Worm (Caenorhabditis elegans): ENCODE results near the gene dpy-10.

dpy-10 gene

DNA sequence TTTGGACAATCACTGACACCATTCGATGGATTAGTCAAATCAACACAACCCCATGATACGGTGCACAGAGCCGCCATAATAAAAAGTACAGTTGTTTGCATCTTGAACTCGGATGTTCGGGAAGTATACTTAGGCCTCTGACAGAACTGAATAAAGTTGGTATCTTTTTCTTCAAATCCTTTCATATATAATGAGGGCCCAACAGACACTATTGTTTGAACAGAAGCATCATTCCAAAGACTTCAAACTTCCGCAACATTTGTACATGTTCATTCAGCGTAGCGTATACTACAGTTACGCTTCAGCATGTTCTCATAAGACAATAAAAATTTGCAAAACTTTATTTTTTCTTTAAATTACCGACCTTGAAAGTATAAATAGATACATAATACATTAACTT lies 40.0 kb upstream of the dpy-10 start, which contains the start of gene F41G3.19:
Gene F41G3.19, minus strand, starts transcription at position 101 of the 400 bp plus-strand sequence.
- no peak for TF ChIP-seq nhr-2 (tag; optimal IDR thresholded peaks at IDR 0.05)
- TF ChIP-seq sem-2 (GFP tag; optimal IDR thresholded peaks at IDR 0.05): no peak
- no peak for TF ChIP-seq unc-39 (tag; optimal IDR thresholded peaks at IDR 0.05)
- no peak for TF ChIP-seq tbx-8 (GFP tag; optimal IDR thresholded peaks at IDR 0.05)
- no peak for TF ChIP-seq pha-4 (tag; optimal IDR thresholded peaks at IDR 0.05)

DNA sequence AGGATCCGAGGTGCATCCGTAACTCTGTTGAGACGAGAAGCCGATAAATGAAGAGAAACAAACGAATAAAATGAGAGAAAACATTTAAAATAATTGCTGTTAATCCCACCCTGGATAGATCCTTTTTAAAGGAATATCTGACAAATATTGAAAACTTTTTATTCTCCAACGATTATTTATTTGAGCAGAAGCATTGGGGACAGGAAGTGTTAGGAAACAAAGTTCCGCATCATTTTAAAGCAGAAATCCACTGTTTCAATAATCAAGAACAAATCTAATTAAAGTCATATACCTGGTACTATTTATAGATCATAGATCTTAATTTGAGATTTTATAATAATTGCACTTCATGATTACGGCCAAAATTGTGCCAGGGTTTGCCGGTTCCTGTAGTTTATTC lies 38.9 kb upstream of the dpy-10 start, which contains the start of gene F41G3.20:
Gene F41G3.20, minus strand, starts transcription at position 101 of the 400 bp plus-strand sequence.
- TF ChIP-seq zip-8 (tag; optimal IDR thresholded peaks at IDR 0.05) (no peak), snpc-4 (tag; optimal IDR thresholded peaks at IDR 0.05) (no peak), tbx-8 (GFP tag; optimal IDR thresholded peaks at IDR 0.05) (no peak), lin-13 (tag; optimal IDR thresholded peaks at IDR 0.05) (no peak), mep-1 (tag; optimal IDR thresholded peaks at IDR 0.05) (no peak), bed-3 (GFP tag; optimal IDR thresholded peaks at IDR 0.05) (no peak), flh-1 (GFP tag; optimal IDR thresholded peaks at IDR 0.05) (no peak), sptf-1 (tag; optimal IDR thresholded peaks at IDR 0.05) (no peak), hlh-1 (tag; optimal IDR thresholded peaks at IDR 0.05) (no peak), ceh-43 (GFP tag; optimal IDR thresholded peaks at IDR 0.05) (no peak), elt-3 (tag; optimal IDR thresholded peaks at IDR 0.05) (no peak), unc-120 (tag; optimal IDR thresholded peaks at IDR 0.05; ENCODE audit: poor library complexity, severe bottlenecking) (no peak), ceh-39 (tag; optimal IDR thresholded peaks at IDR 0.05) (no peak), elt-1 (tag; optimal IDR thresholded peaks at IDR 0.05; ENCODE audit: borderline replicate concordance, insufficient read depth) (no peak), lsy-2 (tag; optimal IDR thresholded peaks at IDR 0.05) (no peak), ceh-83 (GFP tag; optimal IDR thresholded peaks at IDR 0.05) (no peak), nhr-237 (tag; optimal IDR thresholded peaks at IDR 0.05) (no peak)

DNA sequence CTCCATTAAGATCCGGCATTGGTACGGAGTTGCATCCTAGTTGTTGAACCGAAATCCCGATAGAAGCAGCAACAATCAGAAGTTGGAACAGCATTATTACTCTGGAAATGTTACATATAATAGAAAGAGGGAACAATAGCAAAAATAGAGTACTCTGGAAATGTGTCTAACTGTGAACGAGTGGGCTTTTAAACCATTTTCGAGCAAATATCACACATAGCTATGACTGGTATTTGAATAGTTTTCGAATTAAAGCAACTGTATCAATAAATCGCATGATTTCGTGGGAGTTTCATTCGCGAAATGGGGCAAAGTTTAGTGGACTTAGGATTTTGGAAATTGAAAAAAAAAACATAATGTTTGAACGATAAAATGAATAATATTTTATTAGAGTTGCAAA lies 37.4 kb upstream of the dpy-10 start, which contains the start of gene F41G3.10:
Gene F41G3.10, minus strand, starts transcription at position 101 of the 400 bp plus-strand sequence.
- TF ChIP-seq snpc-4 (tag; optimal IDR thresholded peaks at IDR 0.05) (no peak), lsy-2 (tag; optimal IDR thresholded peaks at IDR 0.05) (no peak), mls-2 (tag; optimal IDR thresholded peaks at IDR 0.05) (no peak)

DNA sequence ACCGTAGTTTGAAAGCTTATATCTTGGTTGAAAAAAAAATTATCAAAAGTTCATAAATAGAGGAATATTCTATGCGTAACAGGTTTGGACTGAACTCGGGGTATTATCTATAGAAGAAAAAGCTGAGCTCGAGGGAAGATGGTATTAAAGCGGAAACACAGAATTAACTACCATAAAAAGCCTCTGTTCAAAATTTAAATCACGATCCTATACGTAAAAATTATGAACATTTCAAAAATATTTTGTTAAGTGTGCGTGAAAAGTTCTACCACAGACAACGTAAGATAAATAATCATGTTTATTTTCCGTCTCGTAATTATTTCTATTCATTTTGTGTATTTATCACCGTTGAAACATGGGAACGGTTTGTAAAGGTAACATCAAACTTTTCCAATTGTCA lies 34.4 kb upstream of the dpy-10 start, which contains the start of gene F41G3.5:
Gene F41G3.5, plus strand, starts transcription at position 301 of the 400 bp plus-strand sequence.
- TF ChIP-seq M03D4.4 (tag; optimal IDR thresholded peaks at IDR 0.05): no peak
- TF ChIP-seq nhr-2 (tag; optimal IDR thresholded peaks at IDR 0.05): no peak
- TF ChIP-seq lin-32 (GFP tag; optimal IDR thresholded peaks at IDR 0.05): no peak
- TF ChIP-seq nhr-28 (tag; optimal IDR thresholded peaks at IDR 0.05): no peak
- TF ChIP-seq mep-1 (tag; optimal IDR thresholded peaks at IDR 0.05): no peak
- TF ChIP-seq elt-1 (tag; optimal IDR thresholded peaks at IDR 0.05; ENCODE audit: borderline replicate concordance, insufficient read depth): no peak
- TF ChIP-seq mls-2 (tag; optimal IDR thresholded peaks at IDR 0.05): no peak
- TF ChIP-seq ceh-43 (GFP tag; optimal IDR thresholded peaks at IDR 0.05): no peak
- no peak for TF ChIP-seq nhr-237 (tag; optimal IDR thresholded peaks at IDR 0.05)
- no peak for TF ChIP-seq sem-2 (GFP tag; optimal IDR thresholded peaks at IDR 0.05)
- TF ChIP-seq unc-39 (tag; optimal IDR thresholded peaks at IDR 0.05): no peak

DNA sequence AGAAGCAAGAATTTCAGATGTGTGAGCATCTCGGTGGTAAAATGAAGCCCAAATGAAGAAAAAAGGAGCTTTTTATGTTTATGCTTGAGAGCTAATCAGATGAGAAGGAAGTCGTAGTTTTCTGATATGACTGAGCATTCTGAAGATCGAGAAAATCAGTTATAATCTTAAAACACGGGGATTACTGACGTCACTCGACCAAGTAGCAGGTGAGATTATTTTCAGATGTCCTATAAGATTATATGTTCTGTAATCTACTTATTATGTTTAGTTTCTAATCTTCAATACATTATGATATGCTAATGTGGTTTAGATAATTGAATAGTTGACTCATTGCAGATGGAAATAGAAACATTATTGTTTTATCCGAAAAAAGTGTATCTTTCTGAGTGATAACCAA lies 33.8 kb upstream of the dpy-10 start, which contains the start of gene ins-14:
Gene ins-14, minus strand, starts transcription at position 32 of the 400 bp plus-strand sequence.
- TF ChIP-seq nhr-237 (tag; optimal IDR thresholded peaks at IDR 0.05): no peak
- no peak for TF ChIP-seq lsy-2 (tag; optimal IDR thresholded peaks at IDR 0.05)
- no peak for TF ChIP-seq lin-32 (GFP tag; optimal IDR thresholded peaks at IDR 0.05)
- TF ChIP-seq unc-62 (GFP tag; optimal IDR thresholded peaks at IDR 0.05): no peak
- TF ChIP-seq unc-39 (tag; optimal IDR thresholded peaks at IDR 0.05): no peak
- no peak for TF ChIP-seq cnd-1 (tag; optimal IDR thresholded peaks at IDR 0.05)
- TF ChIP-seq ztf-11 (tag; optimal IDR thresholded peaks at IDR 0.05): no peak
- TF ChIP-seq lin-13 (tag; optimal IDR thresholded peaks at IDR 0.05): no peak
- no peak for TF ChIP-seq flh-1 (GFP tag; optimal IDR thresholded peaks at IDR 0.05)
- no peak for TF ChIP-seq ham-2 (GFP tag; optimal IDR thresholded peaks at IDR 0.05)
- no peak for TF ChIP-seq ceh-43 (GFP tag; optimal IDR thresholded peaks at IDR 0.05)
- TF ChIP-seq snpc-4 (tag; optimal IDR thresholded peaks at IDR 0.05): no peak
- no peak for TF ChIP-seq zip-8 (tag; optimal IDR thresholded peaks at IDR 0.05)
- no peak for TF ChIP-seq unc-120 (tag; optimal IDR thresholded peaks at IDR 0.05; ENCODE audit: poor library complexity, severe bottlenecking)
- no peak for TF ChIP-seq elt-1 (tag; optimal IDR thresholded peaks at IDR 0.05; ENCODE audit: borderline replicate concordance, insufficient read depth)

Data from whole organism, mixed stage, embryonic.